Fruit fly (Drosophila melanogaster) whole organism, embryonic: ENCODE measurements around the gene LIMK1.

ENCODE experiments used
- Antp ChIP-seq: fragments of 200-800 bp; sonication (Bioruptor generic); optimal IDR thresholded peaks from 3 replicates; lab custom pipeline; 2016; ENCODE audit warnings: missing biosample characterization, missing genetic modification characterization
- CG11085 ChIP-seq: fragments of 200-800 bp; sonication (Bioruptor generic); IDR thresholded peaks from 2 replicates; pipeline ENCODE4 v1.3.6; 2022; ENCODE audit warnings: missing biosample characterization, missing genetic modification characterization
- CG13775 ChIP-seq: fragments of 200-800 bp; sonication (Bioruptor generic); optimal IDR thresholded peaks from 3 replicates; lab custom pipeline; 2017; ENCODE audit warnings: missing biosample characterization, mild to moderate bottlenecking, missing genetic modification characterization
- CG15601 ChIP-seq: fragments of 200-800 bp; sonication (Bioruptor generic); optimal IDR thresholded peaks from 3 replicates; lab custom pipeline; 2019; ENCODE audit warnings: missing biosample characterization, mild to moderate bottlenecking, missing genetic modification characterization, moderate library complexity
- CG1603 ChIP-seq: fragments of 200-800 bp; sonication (Bioruptor generic); optimal IDR thresholded peaks from 2 replicates; lab custom pipeline; 2019; ENCODE audit warnings: missing biosample characterization, mild to moderate bottlenecking, missing genetic modification characterization, moderate library complexity
- CG16813 ChIP-seq: fragments of 200-800 bp; sonication (Bioruptor generic); IDR thresholded peaks from 3 replicates; pipeline ENCODE4 v1.3.6; 2022; ENCODE audit warnings: missing biosample characterization, missing genetic modification characterization; ENCODE audit not compliant: partially characterized antibody
- CG17361 ChIP-seq: fragments of 200-800 bp; sonication (Bioruptor generic); IDR thresholded peaks from 3 replicates; pipeline ENCODE4 v1.3.6; 2022; ENCODE audit warnings: missing biosample characterization, missing genetic modification characterization
- CG18011 ChIP-seq: fragments of 200-800 bp; sonication (Bioruptor generic); optimal IDR thresholded peaks from 2 replicates; lab custom pipeline; 2017; ENCODE audit warnings: missing biosample characterization, missing genetic modification characterization, mild to moderate bottlenecking, moderate library complexity, missing genotype
- CG18619 ChIP-seq: fragments of 200-800 bp; sonication (Bioruptor generic); optimal IDR thresholded peaks from 3 replicates; lab custom pipeline; 2017; ENCODE audit warnings: missing biosample characterization, mild to moderate bottlenecking, missing genetic modification characterization
- CG18764 ChIP-seq: fragments of 200-800 bp; sonication (Bioruptor generic); optimal IDR thresholded peaks from 3 replicates; lab custom pipeline; 2016; ENCODE audit warnings: missing biosample characterization, missing genetic modification characterization
- CG2129 ChIP-seq: fragments of 200-800 bp; sonication (Bioruptor generic); IDR thresholded peaks from 2 replicates; pipeline ENCODE4 v1.3.6; 2022; ENCODE audit warnings: missing biosample characterization, missing genetic modification characterization; ENCODE audit not compliant: partially characterized antibody
- CG2678 ChIP-seq: fragments of 200-800 bp; sonication (Bioruptor generic); optimal IDR thresholded peaks from 3 replicates; lab custom pipeline; 2019; ENCODE audit warnings: missing biosample characterization, mild to moderate bottlenecking, missing genetic modification characterization, moderate library complexity
- CG2889 ChIP-seq: fragments of 200-800 bp; sonication (Bioruptor generic); IDR thresholded peaks from 3 replicates; pipeline ENCODE4 v1.3.6; 2022; ENCODE audit warnings: missing biosample characterization, missing genetic modification characterization
- CG31441 ChIP-seq: fragments of 200-800 bp; sonication (Bioruptor generic); IDR thresholded peaks from 2 replicates; pipeline ENCODE4 v1.3.6; 2022; ENCODE audit warnings: missing biosample characterization, missing genetic modification characterization
- CG3995 ChIP-seq: fragments of 200-800 bp; sonication (Bioruptor generic); optimal IDR thresholded peaks from 3 replicates; lab custom pipeline; 2016; ENCODE audit warnings: missing biosample characterization, missing genetic modification characterization
- CG6791 ChIP-seq: fragments of 200-800 bp; sonication (Bioruptor generic); IDR thresholded peaks from 3 replicates; pipeline ENCODE4 v1.3.6; 2022; ENCODE audit warnings: missing biosample characterization, missing genetic modification characterization; ENCODE audit not compliant: partially characterized antibody
- CG7928 ChIP-seq: fragments of 200-800 bp; sonication (Bioruptor generic); optimal IDR thresholded peaks from 2 replicates; lab custom pipeline; 2017; ENCODE audit warnings: missing biosample characterization, mild to moderate bottlenecking, missing genetic modification characterization
- CG9727 ChIP-seq: fragments of 200-800 bp; sonication (Bioruptor generic); optimal IDR thresholded peaks from 3 replicates; lab custom pipeline; 2017; ENCODE audit warnings: missing biosample characterization, mild to moderate bottlenecking, missing genetic modification characterization
- D ChIP-seq, 2 experiments: fragments of 200-800 bp in 1 of 2; fragments of >200 bp in 1 of 2; sonication (Bioruptor generic) in 1 of 2; optimal IDR thresholded peaks; 2 replicates in 1 of 2; 3 replicates in 1 of 2; lab custom pipeline; 2017; ENCODE audit warnings: mild to moderate bottlenecking in 1 of 2, missing biosample characterization in 1 of 2, missing genetic modification characterization in 1 of 2, missing genetic modification reagents in 1 of 2
- Dll ChIP-seq: fragments of 200-800 bp; sonication (Bioruptor generic); IDR thresholded peaks from 4 replicates; pipeline ENCODE4 v1.3.6; 2022; ENCODE audit warnings: missing biosample characterization, missing genetic modification characterization; ENCODE audit not compliant: partially characterized antibody
- Elba2 ChIP-seq: fragments of 200-800 bp; sonication (Bioruptor generic); optimal IDR thresholded peaks from 3 replicates; lab custom pipeline; 2016; ENCODE audit warnings: missing biosample characterization, missing genetic modification characterization
- Gsc ChIP-seq: fragments of 200-800 bp; sonication (Bioruptor generic); IDR thresholded peaks from 2 replicates; pipeline ENCODE4 v1.3.6; 2022; ENCODE audit warnings: missing biosample characterization, missing genetic modification characterization
- HmgD ChIP-seq: fragments of 200-800 bp; sonication (Bioruptor generic); optimal IDR thresholded peaks from 3 replicates; lab custom pipeline; 2016; ENCODE audit warnings: missing biosample characterization, missing genetic modification characterization
- Hr51 ChIP-seq, 2 experiments: fragments of 200-800 bp; sonication (Bioruptor generic); optimal IDR thresholded peaks; 2 replicates in 1 of 2; 3 replicates in 1 of 2; lab custom pipeline; 2016 to 2018; ENCODE audit warnings: missing biosample characterization in 2 of 2, missing genetic modification characterization in 2 of 2, mild to moderate bottlenecking in 1 of 2, moderate library complexity in 1 of 2
- NC2β ChIP-seq: fragments of 200-800 bp; sonication (Bioruptor generic); optimal IDR thresholded peaks from 2 replicates; lab custom pipeline; 2016; ENCODE audit warnings: missing biosample characterization, missing genetic modification characterization
- PHDP ChIP-seq: fragments of 200-800 bp; sonication (Bioruptor generic); optimal IDR thresholded peaks from 3 replicates; lab custom pipeline; 2018; ENCODE audit warnings: missing biosample characterization, mild to moderate bottlenecking, missing genetic modification characterization, moderate library complexity
- Scr ChIP-seq: fragments of 200-800 bp; sonication (Bioruptor generic); IDR thresholded peaks from 2 replicates; pipeline ENCODE4 v1.3.6; 2022; ENCODE audit warnings: missing biosample characterization, missing genetic modification characterization; ENCODE audit not compliant: partially characterized antibody
- Side ChIP-seq: fragments of 200-800 bp; sonication (Bioruptor generic); optimal IDR thresholded peaks from 2 replicates; lab custom pipeline; 2016; ENCODE audit warnings: missing biosample characterization, missing genetic modification characterization
- ara ChIP-seq: fragments of 200-800 bp; sonication (Bioruptor generic); IDR thresholded peaks from 2 replicates; pipeline ENCODE4 v1.3.6; 2022; ENCODE audit warnings: missing biosample characterization, missing genetic modification characterization
- ci ChIP-seq: fragments of 200-800 bp; sonication (Bioruptor generic); IDR thresholded peaks from 3 replicates; pipeline ENCODE4 v1.3.6; 2022; ENCODE audit warnings: missing biosample characterization, missing genetic modification characterization
- emc ChIP-seq: fragments of 200-800 bp; sonication (Bioruptor generic); optimal IDR thresholded peaks from 2 replicates; lab custom pipeline; 2016; ENCODE audit warnings: missing biosample characterization, missing genetic modification characterization
- esg ChIP-seq: fragments of 200-800 bp; sonication (Bioruptor generic); conservative IDR thresholded peaks from 2 replicates; pipeline ENCODE4 v1.3.6; 2022; ENCODE audit warnings: missing biosample characterization, missing genetic modification characterization
- gem ChIP-seq: fragments of 200-800 bp; sonication (Bioruptor generic); optimal IDR thresholded peaks from 2 replicates; lab custom pipeline; 2019; ENCODE audit warnings: missing biosample characterization, mild to moderate bottlenecking, missing genetic modification characterization, moderate library complexity
- gfzf ChIP-seq: fragments of 200-800 bp; sonication (Bioruptor generic); optimal IDR thresholded peaks from 2 replicates; lab custom pipeline; 2016; ENCODE audit warnings: missing biosample characterization, mild to moderate bottlenecking, missing genetic modification characterization, moderate library complexity
- grau ChIP-seq: fragments of 200-800 bp; optimal IDR thresholded peaks from 3 replicates; lab custom pipeline; 2019; ENCODE audit warnings: missing biosample characterization, mild to moderate bottlenecking, missing genetic modification characterization, moderate library complexity
- grn ChIP-seq: fragments of 200-800 bp; sonication (Bioruptor generic); optimal IDR thresholded peaks from 3 replicates; lab custom pipeline; 2017; ENCODE audit warnings: missing biosample characterization, missing genetic modification characterization
- kni ChIP-seq: fragments of 200-800 bp; sonication (Bioruptor generic); optimal IDR thresholded peaks from 3 replicates; lab custom pipeline; 2017; ENCODE audit warnings: mild to moderate bottlenecking, missing biosample characterization, missing genetic modification reagents, missing genetic modification characterization
- lab ChIP-seq: fragments of 200-800 bp; sonication (Bioruptor generic); optimal IDR thresholded peaks from 3 replicates; lab custom pipeline; 2017; ENCODE audit warnings: missing biosample characterization, missing genetic modification characterization, mild to moderate bottlenecking, moderate library complexity, missing genetic modification reagents
- mam ChIP-seq: fragments of 200-800 bp; sonication (Bioruptor generic); optimal IDR thresholded peaks from 3 replicates; lab custom pipeline; 2016; ENCODE audit warnings: missing biosample characterization, missing genetic modification characterization
- pfk ChIP-seq: fragments of 200-800 bp; sonication (Bioruptor generic); optimal IDR thresholded peaks from 2 replicates; lab custom pipeline; 2018; ENCODE audit warnings: missing biosample characterization, mild to moderate bottlenecking, missing genetic modification characterization, moderate library complexity
- scrt ChIP-seq: fragments of 200-800 bp; sonication (Bioruptor generic); optimal IDR thresholded peaks from 2 replicates; lab custom pipeline; 2018; ENCODE audit warnings: missing biosample characterization, mild to moderate bottlenecking, missing genetic modification characterization, moderate library complexity
- sens ChIP-seq: fragments of 200-800 bp; sonication (Bioruptor generic); peaks from one replicate; lab custom pipeline; 2016; ENCODE audit warnings: missing biosample characterization, missing genetic modification characterization
- sima ChIP-seq: fragments of 200-800 bp; sonication (Bioruptor generic); optimal IDR thresholded peaks from 2 replicates; lab custom pipeline; 2016; ENCODE audit warnings: missing biosample characterization, missing genetic modification characterization
- so ChIP-seq: fragments of 200-800 bp; sonication (Bioruptor generic); IDR thresholded peaks from 3 replicates; pipeline ENCODE4 v1.3.6; 2022; ENCODE audit warnings: missing biosample characterization, missing genetic modification characterization
- sug ChIP-seq: fragments of 200-800 bp; optimal IDR thresholded peaks from 2 replicates; lab custom pipeline; 2019; ENCODE audit warnings: missing biosample characterization, mild to moderate bottlenecking, missing genetic modification characterization, moderate library complexity
- tin ChIP-seq: fragments of 200-800 bp; sonication (Bioruptor generic); optimal IDR thresholded peaks from 3 replicates; lab custom pipeline; 2016; ENCODE audit warnings: missing biosample characterization, missing genetic modification characterization
- vnd ChIP-seq: fragments of 200-800 bp; sonication (Bioruptor generic); IDR thresholded peaks from 3 replicates; pipeline ENCODE4 v1.3.6; 2022; ENCODE audit warnings: missing biosample characterization, missing genetic modification characterization; ENCODE audit not compliant: partially characterized antibody

The LIMK1 gene

dm6 chrX:12631317-12632156, 39.5 kb upstream of the LIMK1 start, which contains the start of gene Tomosyn (continued):
- TF ChIP-seq NC2β = peak; percentile 52
- no peak for TF ChIP-seq CG15601 (tag; lab: Kevin White, UChicago)
- peak; percentile 20 for TF ChIP-seq CG18011 (GFP tag; lab: Kevin White, UChicago)
- TF ChIP-seq scrt (GFP tag; lab: Kevin White, UChicago) = peak; percentile 84
- peak; percentile 35 for TF ChIP-seq PHDP (tag; lab: Kevin White, UChicago)
- TF ChIP-seq CG31441 (GFP tag; lab: Robert Waterston, UW) = peak; percentile 36
- TF ChIP-seq D (optimal IDR thresholded peaks at IDR 0.05; lab: Kevin White, UChicago) = no peak
- TF ChIP-seq D (GFP tag; optimal IDR thresholded peaks at IDR 0.05; lab: Kevin White, UChicago) = no peak
- TF ChIP-seq mam = peak; percentile 32
- TF ChIP-seq so = no peak
- peak; percentile 54 for TF ChIP-seq grau
- peak in 1 of 2 experiments; percentile 39 for TF ChIP-seq Hr51 (GFP tag; optimal IDR thresholded peaks at IDR 0.05; lab: Kevin White, UChicago)
- peak; percentile 69 for TF ChIP-seq gem (tag; lab: Kevin White, UChicago)
- peak; percentile 78 for TF ChIP-seq CG6791 (GFP tag; lab: Robert Waterston, UW)
- TF ChIP-seq emc = no peak
- peak; percentile 12 for TF ChIP-seq grn (GFP tag; lab: Kevin White, UChicago)
- TF ChIP-seq Antp (GFP tag; lab: Kevin White, UChicago) = peak; percentile 7
- TF ChIP-seq HmgD (GFP tag; lab: Kevin White, UChicago) = no peak
- no peak for TF ChIP-seq CG2889 (GFP tag; lab: Robert Waterston, UW)
- peak; percentile 67 for TF ChIP-seq vnd (GFP tag; lab: Robert Waterston, UW)
- TF ChIP-seq sens (GFP tag; lab: Kevin White, UChicago) = peak; percentile 86
- peak; percentile 58; the same call in 2 of the 3 replicates for TF ChIP-seq CG17361 (GFP tag; lab: Robert Waterston, UW)
- TF ChIP-seq gfzf (GFP tag; lab: Kevin White, UChicago) = peak; percentile 59
- no peak for TF ChIP-seq pfk (GFP tag; lab: Kevin White, UChicago)
- TF ChIP-seq ara (GFP tag; lab: Robert Waterston, UW) = 0 out of 2 replicates have a peak, but pooled peaks have one; percentile 11
- TF ChIP-seq CG16813 (GFP tag; lab: Robert Waterston, UW) = peak; percentile 80
- no peak for TF ChIP-seq Gsc (GFP tag; lab: Robert Waterston, UW)
- TF ChIP-seq CG18764 (GFP tag; lab: Kevin White, UChicago) = peak; percentile 4
- peak; percentile 77 for TF ChIP-seq Scr (GFP tag; lab: Robert Waterston, UW)
- peak; percentile 42 for TF ChIP-seq tin (GFP tag; lab: Kevin White, UChicago)
- TF ChIP-seq CG1603 = peak; percentile 47
- peak; percentile 59 for TF ChIP-seq CG2678 (tag; lab: Kevin White, UChicago)
- peak; percentile 33; the same call in 1 of the 2 replicates for TF ChIP-seq CG2129 (GFP tag; lab: Robert Waterston, UW)
- peak; percentile 26 for TF ChIP-seq CG13775 (GFP tag; lab: Kevin White, UChicago)
- TF ChIP-seq CG7928 = no peak
- TF ChIP-seq kni (GFP tag; lab: Kevin White, UChicago) = no peak
- TF ChIP-seq Dll (GFP tag; lab: Robert Waterston, UW) = peak; percentile 75
- peak; percentile 14 for TF ChIP-seq Elba2
- TF ChIP-seq esg (GFP tag; lab: Robert Waterston, UW) = no peak
- peak; percentile 29 for TF ChIP-seq CG9727 (GFP tag; lab: Kevin White, UChicago)
- TF ChIP-seq CG18619 (GFP tag; lab: Kevin White, UChicago) = peak; percentile 37
- TF ChIP-seq ci = peak; percentile 41; the same call in 2 of the 3 replicates
- TF ChIP-seq sima (GFP tag; lab: Kevin White, UChicago) = no peak
- peak; percentile 87 for TF ChIP-seq CG3995
- TF ChIP-seq CG11085 = no peak; the same call in 1 of the 2 replicates
- TF ChIP-seq Side = peak; percentile 19
- TF ChIP-seq sug (tag; lab: Kevin White, UChicago) = peak; percentile 96
- TF ChIP-seq lab (GFP tag; lab: Kevin White, UChicago) = peak; percentile 46
